Fruit fly (Drosophila melanogaster) whole organism, adult: ENCODE results near the gene CG3397.

ENCODE experiments used
- CG11617 ChIP-seq: fragments of 200-800 bp; sonication (Bioruptor generic); optimal IDR thresholded peaks from 2 replicates; lab custom pipeline; 2017; ENCODE audit warnings: mild to moderate bottlenecking, missing biosample characterization, missing genetic modification reagents, missing genetic modification characterization
- CG12768 ChIP-seq: fragments of 200-800 bp; sonication (Bioruptor generic); optimal IDR thresholded peaks from 2 replicates; lab custom pipeline; 2017; ENCODE audit warnings: missing biosample characterization, missing genetic modification characterization, mild to moderate bottlenecking, moderate library complexity, missing genetic modification reagents
- CG14711 ChIP-seq: fragments of 200-800 bp; sonication (Bioruptor generic); optimal IDR thresholded peaks from 2 replicates; lab custom pipeline; 2018; ENCODE audit warnings: missing biosample characterization, mild to moderate bottlenecking, missing genetic modification characterization, moderate library complexity
- CG1620 ChIP-seq: fragments of 200-800 bp; sonication (Bioruptor generic); optimal IDR thresholded peaks from 2 replicates; lab custom pipeline; 2016; ENCODE audit warnings: missing biosample characterization, missing genetic modification characterization
- CG33017 ChIP-seq: fragments of 200-800 bp; sonication (Bioruptor generic); optimal IDR thresholded peaks from 2 replicates; lab custom pipeline; 2018; ENCODE audit warnings: missing biosample characterization, mild to moderate bottlenecking, missing genetic modification characterization, moderate library complexity
- CG5204 ChIP-seq: fragments of 200-800 bp; sonication (Bioruptor generic); optimal IDR thresholded peaks from 2 replicates; lab custom pipeline; 2016; ENCODE audit warnings: missing biosample characterization, missing genetic modification characterization
- CG7045 ChIP-seq: fragments of 200-800 bp; sonication (Bioruptor generic); optimal IDR thresholded peaks from 2 replicates; lab custom pipeline; 2017; ENCODE audit warnings: missing biosample characterization, mild to moderate bottlenecking, missing genetic modification characterization
- CG7101 ChIP-seq: fragments of 200-800 bp; sonication (Bioruptor generic); optimal IDR thresholded peaks from 2 replicates; lab custom pipeline; 2018; ENCODE audit warnings: missing biosample characterization, mild to moderate bottlenecking, missing genetic modification characterization, moderate library complexity
- Clk ChIP-seq: fragments of 200-800 bp; sonication (Bioruptor generic); optimal IDR thresholded peaks from 2 replicates; lab custom pipeline; 2017; ENCODE audit warnings: missing biosample characterization, missing genetic modification characterization
- Crg-1 ChIP-seq: fragments of 200-800 bp; sonication (Bioruptor generic); optimal IDR thresholded peaks from 2 replicates; lab custom pipeline; 2016; ENCODE audit warnings: missing biosample characterization, missing genetic modification characterization
- Hr96 ChIP-seq: fragments of 200-800 bp; sonication (Bioruptor generic); optimal IDR thresholded peaks from 2 replicates; lab custom pipeline; 2016; ENCODE audit warnings: missing biosample characterization, missing genetic modification characterization
- Mnt ChIP-seq: fragments of 200-800 bp; sonication (Bioruptor generic); optimal IDR thresholded peaks from 2 replicates; lab custom pipeline; 2016; ENCODE audit warnings: missing biosample characterization, mild to moderate bottlenecking, missing genetic modification characterization
- bab1 ChIP-seq: fragments of 200-800 bp; sonication (Bioruptor generic); optimal IDR thresholded peaks from 3 replicates; lab custom pipeline; 2019; ENCODE audit warnings: missing biosample characterization, mild to moderate bottlenecking, missing genetic modification characterization, moderate library complexity
- cic ChIP-seq: fragments of 200-800 bp; sonication (Bioruptor generic); optimal IDR thresholded peaks from 2 replicates; lab custom pipeline; 2017; ENCODE audit warnings: missing biosample characterization, mild to moderate bottlenecking, missing genetic modification characterization, moderate library complexity
- cnc ChIP-seq, 2 experiments: fragments of >200 bp; optimal IDR thresholded peaks; 2 replicates each; lab custom pipeline; 2017
- kay ChIP-seq: fragments of 200-800 bp; sonication (Bioruptor generic); peaks from one replicate; lab custom pipeline; 2016; ENCODE audit warnings: missing biosample characterization, missing genetic modification characterization, borderline replicate concordance
- ovo ChIP-seq: fragments of 200-800 bp; sonication (Bioruptor generic); optimal IDR thresholded peaks from 2 replicates; lab custom pipeline; 2016; ENCODE audit warnings: missing biosample characterization, missing genetic modification characterization
- pad ChIP-seq: fragments of 200-800 bp; sonication (Bioruptor generic); optimal IDR thresholded peaks from 3 replicates; lab custom pipeline; 2017; ENCODE audit warnings: missing biosample characterization, missing genetic modification characterization, mild to moderate bottlenecking, moderate library complexity, missing genetic modification reagents
- tj ChIP-seq: fragments of 200-800 bp; sonication (Bioruptor generic); optimal IDR thresholded peaks from 3 replicates; lab custom pipeline; 2017; ENCODE audit warnings: missing biosample characterization, mild to moderate bottlenecking, missing genetic modification characterization, moderate library complexity
- toe ChIP-seq: fragments of 200-800 bp; sonication (Bioruptor generic); optimal IDR thresholded peaks from 2 replicates; lab custom pipeline; 2016; ENCODE audit warnings: missing biosample characterization, missing genetic modification characterization

The CG3397 gene

DNA sequence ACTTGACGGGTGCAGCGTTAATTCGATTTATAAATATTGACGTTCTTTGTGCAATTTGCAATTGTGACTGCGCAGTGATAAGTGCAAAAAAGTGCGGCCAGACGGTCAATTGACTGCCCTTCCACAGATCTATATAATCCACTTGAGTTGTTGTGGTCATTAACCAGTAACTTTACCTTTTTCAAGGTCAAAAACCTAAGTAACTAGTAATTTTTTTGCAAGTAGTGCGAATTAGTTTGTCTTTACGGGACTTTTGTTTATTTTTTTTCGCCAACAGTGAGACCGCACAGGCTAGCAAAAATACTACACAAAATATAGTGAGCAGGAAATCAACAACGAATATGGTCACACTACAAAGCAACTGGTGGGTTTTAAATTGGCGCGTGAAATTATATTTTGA is 9.7 kb downstream of the CG3397 start, which contains the start of gene Tango9:
Gene Tango9 (minus strand): TSS at position 280 of the 400 bp plus-strand sequence.
- TF ChIP-seq CG12768, result peak; percentile 42
- TF ChIP-seq Mnt, result peak; percentile 43
- TF ChIP-seq CG7045 (GFP tag; lab: Kevin White, UChicago), result no peak
- TF ChIP-seq Clk, result no peak
- TF ChIP-seq CG33017 (tag; lab: Kevin White, UChicago), result peak; percentile 16
- peak; percentile 31 for TF ChIP-seq CG7101 (tag; lab: Kevin White, UChicago)
- TF ChIP-seq tj (GFP tag; lab: Kevin White, UChicago), result peak; percentile 52
- peak; percentile 32 for TF ChIP-seq CG14711 (tag; lab: Kevin White, UChicago)
- TF ChIP-seq ovo (GFP tag; lab: Kevin White, UChicago), result peak; percentile 33
- peak; percentile 49 for TF ChIP-seq cic (GFP tag; lab: Kevin White, UChicago)
- TF ChIP-seq CG11617 (GFP tag; lab: Kevin White, UChicago), result no peak
- TF ChIP-seq bab1 (GFP tag; lab: Kevin White, UChicago), result peak; percentile 40

DNA sequence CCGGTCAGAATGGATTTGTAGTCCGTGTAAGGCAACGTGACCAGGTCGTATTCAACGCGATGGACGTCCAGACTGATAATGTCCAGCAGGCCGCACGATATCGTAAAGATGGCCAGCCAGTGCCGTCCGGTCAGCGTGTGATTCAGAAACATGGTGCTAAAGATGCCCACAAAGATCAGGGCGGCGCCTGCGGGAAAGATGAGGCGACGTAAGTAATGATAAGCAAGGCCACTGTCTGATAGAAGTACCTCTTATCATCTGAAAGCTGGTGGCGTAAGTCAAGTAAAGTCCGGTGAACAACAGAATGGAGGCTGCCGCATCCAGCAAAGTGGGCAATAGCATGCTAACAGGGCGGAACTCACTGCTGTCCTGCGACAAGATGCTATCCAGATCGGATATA is 10.5 kb downstream of the CG3397 start:
- TF ChIP-seq kay (GFP tag; lab: Kevin White, UChicago) (no peak), cnc (optimal IDR thresholded peaks at IDR 0.05; lab: Kevin White, UChicago) (no peak), bab1 (GFP tag; lab: Kevin White, UChicago) (no peak), CG14711 (tag; lab: Kevin White, UChicago) (no peak), CG12768 (no peak), Mnt (no peak), CG5204 (no peak), CG33017 (tag; lab: Kevin White, UChicago) (no peak), CG7101 (tag; lab: Kevin White, UChicago) (no peak), Clk (no peak), CG7045 (GFP tag; lab: Kevin White, UChicago) (no peak)

DNA sequence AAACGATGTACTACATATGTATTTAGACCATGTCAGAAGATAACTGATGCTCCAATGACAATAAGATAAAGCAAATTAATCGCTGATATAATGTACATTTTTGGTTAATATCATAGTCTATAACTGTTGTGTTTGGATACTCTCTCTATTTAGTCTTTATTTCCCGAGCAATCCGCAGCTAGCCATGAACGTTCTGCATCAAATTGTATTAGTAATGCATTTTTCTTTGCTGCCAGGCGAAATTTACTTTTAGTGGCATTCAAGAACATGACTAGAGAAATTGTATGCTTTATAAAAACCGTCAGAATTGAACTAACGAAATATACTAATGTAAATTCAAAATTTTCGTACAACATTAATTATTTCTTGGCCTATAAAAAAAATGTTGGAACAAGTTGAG is 12.9 kb downstream of the CG3397 start, which contains the start of gene GC2:
Gene GC2 (plus strand): TSS at position 301 of the 400 bp plus-strand sequence.
- TF ChIP-seq bab1 (GFP tag; lab: Kevin White, UChicago) (no peak), Crg-1 (GFP tag; lab: Kevin White, UChicago) (no peak), cnc (optimal IDR thresholded peaks at IDR 0.05; lab: Kevin White, UChicago) (no peak), CG12768 (no peak), CG7045 (GFP tag; lab: Kevin White, UChicago) (no peak), Mnt (no peak), Clk (no peak), CG5204 (no peak), pad (no peak), toe (GFP tag; lab: Kevin White, UChicago) (no peak), CG33017 (tag; lab: Kevin White, UChicago) (no peak), tj (GFP tag; lab: Kevin White, UChicago) (no peak), CG11617 (GFP tag; lab: Kevin White, UChicago) (no peak), kay (GFP tag; lab: Kevin White, UChicago) (no peak), CG7101 (tag; lab: Kevin White, UChicago) (no peak), ovo (GFP tag; lab: Kevin White, UChicago) (no peak), CG1620 (GFP tag; lab: Kevin White, UChicago) (no peak), cic (GFP tag; lab: Kevin White, UChicago) (no peak)

DNA sequence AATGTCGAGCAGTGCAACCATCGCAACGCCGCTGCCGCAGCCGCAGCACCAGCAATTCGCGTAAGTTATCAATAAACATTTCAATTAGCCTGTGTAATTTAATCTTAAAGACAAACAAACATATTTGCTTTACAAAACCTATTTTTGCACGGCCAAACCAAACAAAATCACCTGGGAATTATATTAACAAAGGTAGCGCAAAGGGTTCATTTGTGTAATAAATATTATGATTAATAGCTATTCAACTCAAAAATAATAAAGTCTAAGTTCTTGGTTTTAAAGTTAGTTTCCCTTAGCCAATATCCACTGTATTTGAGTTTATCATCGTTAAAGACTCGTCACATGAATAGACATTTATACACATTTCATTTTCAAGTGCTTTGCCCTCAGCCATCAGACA is 15.1 kb downstream of the CG3397 start:
- TF ChIP-seq CG11617 (GFP tag; lab: Kevin White, UChicago) (peak; percentile 29), CG12768 (peak; percentile 8), CG5204 (peak; percentile 3), kay (GFP tag; lab: Kevin White, UChicago) (no peak), Mnt (no peak), CG33017 (tag; lab: Kevin White, UChicago) (peak; percentile 46), toe (GFP tag; lab: Kevin White, UChicago) (peak; percentile 6), tj (GFP tag; lab: Kevin White, UChicago) (no peak), CG14711 (tag; lab: Kevin White, UChicago) (peak; percentile 17), cnc (optimal IDR thresholded peaks at IDR 0.05; lab: Kevin White, UChicago) (no peak), ovo (GFP tag; lab: Kevin White, UChicago) (no peak), Crg-1 (GFP tag; lab: Kevin White, UChicago) (no peak), cic (GFP tag; lab: Kevin White, UChicago) (peak; percentile 38), CG7045 (GFP tag; lab: Kevin White, UChicago) (peak; percentile 15), Hr96 (peak; percentile 25), Clk (no peak), pad (no peak), bab1 (GFP tag; lab: Kevin White, UChicago) (no peak), CG7101 (tag; lab: Kevin White, UChicago) (peak; percentile 48), CG1620 (GFP tag; lab: Kevin White, UChicago) (no peak)

DNA sequence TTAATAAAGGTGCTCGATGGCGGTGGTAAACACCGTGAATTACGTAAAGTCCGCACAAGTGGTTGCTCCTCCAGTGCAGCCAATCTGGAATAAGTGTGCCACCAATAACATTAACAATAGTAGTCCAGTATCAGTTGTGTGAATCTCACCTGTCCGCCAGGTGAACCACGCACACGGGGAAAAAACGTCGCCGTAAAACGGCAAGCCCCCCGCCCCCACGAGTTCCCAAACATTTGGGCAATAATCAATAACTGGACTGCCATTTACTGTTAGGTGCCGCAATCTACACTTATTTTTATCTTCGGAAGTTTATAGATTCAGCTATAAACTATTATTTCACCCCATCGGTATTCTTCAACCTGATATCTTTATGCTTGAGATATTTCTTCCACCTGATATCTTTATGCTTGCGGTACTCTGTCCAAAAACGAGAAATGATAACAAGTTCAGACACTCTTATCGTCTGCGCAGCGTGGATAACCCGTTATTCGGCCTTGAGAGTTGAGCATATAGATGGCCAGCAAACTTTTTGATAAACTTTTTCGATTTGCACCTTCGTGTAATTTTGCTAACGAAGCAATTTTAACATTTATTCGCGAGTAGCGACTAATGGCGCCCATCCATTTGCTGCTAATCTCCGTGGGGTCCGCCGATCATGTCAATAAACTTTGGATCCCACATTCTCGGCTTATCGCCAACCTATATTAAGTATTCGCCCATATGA is 16.1 kb downstream of the CG3397 start:
- TF ChIP-seq toe (GFP tag; lab: Kevin White, UChicago) (no peak), CG11617 (GFP tag; lab: Kevin White, UChicago) (no peak), tj (GFP tag; lab: Kevin White, UChicago) (peak; percentile 69), ovo (GFP tag; lab: Kevin White, UChicago) (peak; percentile 83), CG12768 (peak; percentile 28), cic (GFP tag; lab: Kevin White, UChicago) (peak; percentile 52), Mnt (peak; percentile 8)
